Fruit fly (Drosophila melanogaster) whole organism, prepupa: ENCODE results near the gene ras.
A peak's percentile ranks its signal among the peaks of the same experiment; 100 is the strongest.

Experiments used
- Blimp-1 ChIP-seq: fragments of 200-800 bp; sonication (Bioruptor generic); optimal IDR thresholded peaks from 3 replicates; lab custom pipeline; 2017; ENCODE audit warnings: missing biosample characterization, missing genetic modification characterization, mild to moderate bottlenecking, moderate library complexity, missing genetic modification reagents
- CG10631 ChIP-seq: fragments of 200-800 bp; sonication (Bioruptor generic); optimal IDR thresholded peaks from 2 replicates; lab custom pipeline; 2016; ENCODE audit warnings: missing biosample characterization, missing genetic modification characterization
- CG10669 ChIP-seq: fragments of 200-800 bp; sonication (Bioruptor generic); optimal IDR thresholded peaks from 3 replicates; lab custom pipeline; 2018; ENCODE audit warnings: missing biosample characterization, mild to moderate bottlenecking, missing genetic modification characterization, moderate library complexity
- CG11294 ChIP-seq: fragments of 200-800 bp; sonication (Bioruptor generic); IDR thresholded peaks from 2 replicates; pipeline ENCODE4 v1.3.6; 2022; ENCODE audit warnings: missing biosample characterization, missing genetic modification characterization
- CG11762 ChIP-seq: fragments of 200-800 bp; sonication (Bioruptor generic); optimal IDR thresholded peaks from 3 replicates; lab custom pipeline; 2016; ENCODE audit warnings: missing biosample characterization, missing genetic modification characterization; ENCODE audit not compliant: insufficient read depth
- CG11902 ChIP-seq: fragments of 200-800 bp; sonication (Bioruptor generic); optimal IDR thresholded peaks from 3 replicates; lab custom pipeline; 2016; ENCODE audit warnings: missing biosample characterization, missing genetic modification characterization
- CG15336 ChIP-seq: fragments of 200-800 bp; sonication (Bioruptor generic); IDR thresholded peaks from 2 replicates; pipeline ENCODE4 v1.3.6; 2022; ENCODE audit warnings: missing biosample characterization, missing genetic modification characterization
- CG1621 ChIP-seq: fragments of 200-800 bp; sonication (Bioruptor generic); optimal IDR thresholded peaks from 3 replicates; lab custom pipeline; 2018; ENCODE audit warnings: missing biosample characterization, mild to moderate bottlenecking, missing genetic modification characterization
- CG16779 ChIP-seq: fragments of 200-800 bp; sonication (Bioruptor generic); optimal IDR thresholded peaks from 3 replicates; lab custom pipeline; 2017; ENCODE audit warnings: missing biosample characterization, mild to moderate bottlenecking, missing genetic modification characterization
- CG3032 ChIP-seq: fragments of 200-800 bp; optimal IDR thresholded peaks from 2 replicates; lab custom pipeline; 2019; ENCODE audit warnings: missing biosample characterization, mild to moderate bottlenecking, missing genetic modification characterization, moderate library complexity
- CG32006 ChIP-seq: fragments of 200-800 bp; sonication (Bioruptor generic); optimal IDR thresholded peaks from 3 replicates; lab custom pipeline; 2017; ENCODE audit warnings: missing biosample characterization, mild to moderate bottlenecking, missing genetic modification characterization
- CG34406 ChIP-seq: fragments of 200-800 bp; sonication (Bioruptor generic); optimal IDR thresholded peaks from 3 replicates; lab custom pipeline; 2016; ENCODE audit warnings: missing biosample characterization, missing genetic modification characterization
- CG3919 ChIP-seq: fragments of 200-800 bp; sonication (Bioruptor generic); optimal IDR thresholded peaks from 3 replicates; lab custom pipeline; 2016; ENCODE audit warnings: missing biosample characterization, missing genetic modification characterization
- CG4318 ChIP-seq: fragments of 200-800 bp; sonication (Bioruptor generic); optimal IDR thresholded peaks from 3 replicates; lab custom pipeline; 2017; ENCODE audit warnings: missing biosample characterization, mild to moderate bottlenecking, missing genetic modification characterization
- CG6276 ChIP-seq: fragments of 200-800 bp; sonication (Bioruptor generic); optimal IDR thresholded peaks from 2 replicates; lab custom pipeline; 2017; ENCODE audit warnings: missing biosample characterization, mild to moderate bottlenecking, missing genetic modification characterization
- CG6792 ChIP-seq: fragments of 200-800 bp; sonication (Bioruptor generic); optimal IDR thresholded peaks from 3 replicates; lab custom pipeline; 2016; ENCODE audit warnings: missing biosample characterization, missing genetic modification characterization
- CG6808 ChIP-seq: fragments of 200-800 bp; sonication (Bioruptor generic); optimal IDR thresholded peaks from 3 replicates; lab custom pipeline; 2017; ENCODE audit warnings: missing biosample characterization, missing genetic modification characterization, mild to moderate bottlenecking, moderate library complexity, missing genetic modification reagents
- CG7368 ChIP-seq: fragments of 200-800 bp; sonication (Bioruptor generic); optimal IDR thresholded peaks from 3 replicates; lab custom pipeline; 2016; ENCODE audit warnings: missing biosample characterization, missing genetic modification characterization
- CG8319 ChIP-seq: fragments of 200-800 bp; sonication (Bioruptor generic); optimal IDR thresholded peaks from 3 replicates; lab custom pipeline; 2016; ENCODE audit warnings: missing biosample characterization, missing genetic modification characterization
- CG8632 ChIP-seq: fragments of 200-800 bp; sonication (Bioruptor generic); optimal IDR thresholded peaks from 3 replicates; lab custom pipeline; 2016; ENCODE audit warnings: missing biosample characterization, missing genetic modification characterization
- CG9139 ChIP-seq: fragments of 200-800 bp; sonication (Bioruptor generic); optimal IDR thresholded peaks from 3 replicates; lab custom pipeline; 2017; ENCODE audit warnings: missing biosample characterization, mild to moderate bottlenecking, missing genetic modification characterization
- Eip78C ChIP-seq: fragments of 200-800 bp; sonication (Bioruptor generic); peaks from one replicate; lab custom pipeline; 2016; ENCODE audit warnings: missing biosample characterization, missing genetic modification characterization
- Eip93F ChIP-seq: fragments of 200-800 bp; sonication (Bioruptor generic); optimal IDR thresholded peaks from 2 replicates; lab custom pipeline; 2016; ENCODE audit warnings: missing biosample characterization, mild to moderate bottlenecking, missing genetic modification characterization
- Ets21C ChIP-seq: fragments of 200-800 bp; sonication (Bioruptor generic); optimal IDR thresholded peaks from 3 replicates; lab custom pipeline; 2016; ENCODE audit warnings: missing biosample characterization, missing genetic modification characterization
- Ets96B ChIP-seq: fragments of 200-800 bp; optimal IDR thresholded peaks from 2 replicates; lab custom pipeline; 2019; ENCODE audit warnings: missing biosample characterization, mild to moderate bottlenecking, missing genetic modification characterization, moderate library complexity
- Gug ChIP-seq: fragments of 200-800 bp; sonication (Bioruptor generic); IDR thresholded peaks from 2 replicates; pipeline ENCODE4 v1.3.6; 2022; ENCODE audit warnings: missing biosample characterization, missing genetic modification characterization
- Hr38 ChIP-seq: sonication (Bioruptor generic); optimal IDR thresholded peaks from 2 replicates; lab custom pipeline; 2016; ENCODE audit warnings: missing biosample characterization, missing genetic modification characterization
- Hr39 ChIP-seq: fragments of 200-800 bp; sonication (Bioruptor generic); optimal IDR thresholded peaks from 2 replicates; lab custom pipeline; 2016; ENCODE audit warnings: missing biosample characterization, missing genetic modification characterization
- Lpt ChIP-seq: fragments of 200-800 bp; sonication (Bioruptor generic); optimal IDR thresholded peaks from 3 replicates; lab custom pipeline; 2016; ENCODE audit warnings: missing biosample characterization, missing genetic modification characterization
- Met ChIP-seq: fragments of 200-800 bp; sonication (Bioruptor generic); optimal IDR thresholded peaks from 3 replicates; lab custom pipeline; 2016; ENCODE audit warnings: missing biosample characterization, missing genetic modification characterization
- Smox ChIP-seq: fragments of 200-800 bp; sonication (Bioruptor generic); optimal IDR thresholded peaks from 3 replicates; lab custom pipeline; 2016; ENCODE audit warnings: missing biosample characterization, missing genetic modification characterization
- Sox102F ChIP-seq: fragments of 200-800 bp; sonication (Bioruptor generic); optimal IDR thresholded peaks from 2 replicates; lab custom pipeline; 2016; ENCODE audit warnings: missing biosample characterization, mild to moderate bottlenecking, missing genetic modification characterization
- Sox14 ChIP-seq: fragments of 200-800 bp; sonication (Bioruptor generic); optimal IDR thresholded peaks from 3 replicates; lab custom pipeline; 2016; ENCODE audit warnings: missing biosample characterization, missing genetic modification characterization
- Sox15 ChIP-seq: fragments of 200-800 bp; sonication (Bioruptor generic); optimal IDR thresholded peaks from 3 replicates; lab custom pipeline; 2016; ENCODE audit warnings: missing biosample characterization, missing genetic modification characterization
- achi ChIP-seq: fragments of 200-800 bp; sonication (Bioruptor generic); optimal IDR thresholded peaks from 3 replicates; lab custom pipeline; 2016; ENCODE audit warnings: missing biosample characterization, missing genetic modification characterization
- eg ChIP-seq: fragments of 200-800 bp; sonication (Bioruptor generic); IDR thresholded peaks from 3 replicates; pipeline ENCODE4 v1.3.6; 2022; ENCODE audit warnings: missing biosample characterization, missing genetic modification characterization
- esn ChIP-seq: fragments of 200-800 bp; sonication (Bioruptor generic); optimal IDR thresholded peaks from 2 replicates; lab custom pipeline; 2016; ENCODE audit warnings: missing biosample characterization, mild to moderate bottlenecking, missing genetic modification characterization, moderate library complexity
- fd59A ChIP-seq: fragments of 200-800 bp; sonication (Bioruptor generic); optimal IDR thresholded peaks from 2 replicates; lab custom pipeline; 2017; ENCODE audit warnings: missing biosample characterization, mild to moderate bottlenecking, missing genetic modification characterization, missing genetic modification reagents
- fd85E ChIP-seq: fragments of 200-800 bp; sonication (Bioruptor generic); optimal IDR thresholded peaks from 3 replicates; lab custom pipeline; 2016; ENCODE audit warnings: missing biosample characterization, missing genetic modification characterization
- fkh ChIP-seq: fragments of 200-800 bp; sonication (Bioruptor generic); optimal IDR thresholded peaks from 3 replicates; lab custom pipeline; 2017; ENCODE audit warnings: missing biosample characterization, mild to moderate bottlenecking, missing genetic modification characterization, moderate library complexity
- lz ChIP-seq: fragments of 200-800 bp; sonication (Bioruptor generic); optimal IDR thresholded peaks from 3 replicates; lab custom pipeline; 2016; ENCODE audit warnings: missing biosample characterization, missing genetic modification characterization
- net ChIP-seq: fragments of 200-800 bp; sonication (Bioruptor generic); optimal IDR thresholded peaks from 3 replicates; lab custom pipeline; 2016; ENCODE audit warnings: missing biosample characterization, missing genetic modification characterization
- pdm3 ChIP-seq: fragments of 200-800 bp; sonication (Bioruptor generic); optimal IDR thresholded peaks from 3 replicates; lab custom pipeline; 2016; ENCODE audit warnings: missing biosample characterization, missing genetic modification characterization
- salr ChIP-seq, 2 experiments: fragments of 200-800 bp; sonication (Bioruptor generic); optimal IDR thresholded peaks; 3 replicates each; lab custom pipeline; 2016 to 2018; ENCODE audit warnings: missing biosample characterization in 2 of 2, missing genetic modification characterization in 2 of 2, mild to moderate bottlenecking in 1 of 2
- spab ChIP-seq: fragments of 200-800 bp; sonication (Bioruptor generic); optimal IDR thresholded peaks from 2 replicates; lab custom pipeline; 2017; ENCODE audit warnings: missing biosample characterization, mild to moderate bottlenecking, missing genetic modification characterization, missing genetic modification reagents
- ss ChIP-seq, 2 experiments: fragments of 200-800 bp; sonication (Bioruptor generic); optimal IDR thresholded peaks; 2 replicates in 1 of 2; 3 replicates in 1 of 2; lab custom pipeline; 2017 to 2018; ENCODE audit warnings: mild to moderate bottlenecking in 2 of 2, missing biosample characterization in 2 of 2, missing genetic modification characterization in 2 of 2, moderate library complexity in 1 of 2
- svp ChIP-seq: fragments of 200-800 bp; sonication (Bioruptor generic); peaks from one replicate; lab custom pipeline; 2016; ENCODE audit warnings: missing biosample characterization, missing genetic modification characterization

Gene ras

dm6 chrX:10774957-10775682 lies 30.8 kb downstream of the ras start:
- TF ChIP-seq CG7368: no peak
- no peak for TF ChIP-seq CG4318 (GFP tag; lab: Kevin White, UChicago)
- TF ChIP-seq CG6792 (GFP tag; lab: Kevin White, UChicago): no peak
- TF ChIP-seq CG10631 (GFP tag; lab: Kevin White, UChicago): no peak
- no peak for TF ChIP-seq CG6276 (GFP tag; lab: Kevin White, UChicago)
- no peak for TF ChIP-seq Lpt (GFP tag; lab: Kevin White, UChicago)
- no peak for TF ChIP-seq fd85E (GFP tag; lab: Kevin White, UChicago)
- no peak for TF ChIP-seq CG32006
- no peak for TF ChIP-seq CG9139 (GFP tag; lab: Kevin White, UChicago)
- no peak for TF ChIP-seq fd59A
- TF ChIP-seq pdm3 (GFP tag; lab: Kevin White, UChicago): no peak
- no peak for TF ChIP-seq CG11762 (GFP tag; lab: Kevin White, UChicago)
- TF ChIP-seq salr (GFP tag; optimal IDR thresholded peaks at IDR 0.05; lab: Kevin White, UChicago): no peak
- TF ChIP-seq eg (GFP tag; lab: Robert Waterston, UW): no peak
- TF ChIP-seq Ets96B: no peak
- no peak for TF ChIP-seq Hr38 (GFP tag; lab: Kevin White, UChicago)
- no peak for TF ChIP-seq CG6808 (GFP tag; lab: Kevin White, UChicago)
- no peak for TF ChIP-seq Hr39 (GFP tag; lab: Kevin White, UChicago)

dm6 chrX:10775690-10776089 lies 31.4 kb downstream of the ras start:
- TF ChIP-seq CG32006: peak; percentile 75
- TF ChIP-seq Ets21C (GFP tag; lab: Kevin White, UChicago): peak; percentile 36
- TF ChIP-seq CG11762 (GFP tag; lab: Kevin White, UChicago): peak; percentile 29
- no peak for TF ChIP-seq CG9139 (GFP tag; lab: Kevin White, UChicago)
- peak; percentile 72 for TF ChIP-seq Gug (GFP tag; lab: Robert Waterston, UW)
- peak; percentile 72 for TF ChIP-seq svp (GFP tag; lab: Kevin White, UChicago)
- TF ChIP-seq CG15336 (GFP tag; lab: Robert Waterston, UW): peak; percentile 81
- peak; percentile 42 for TF ChIP-seq CG3919
- peak; percentile 54 for TF ChIP-seq lz (GFP tag; lab: Kevin White, UChicago)
- peak; percentile 85 for TF ChIP-seq eg (GFP tag; lab: Robert Waterston, UW)
- peak; percentile 51 for TF ChIP-seq Sox14 (GFP tag; lab: Kevin White, UChicago)
- peak; percentile 54 for TF ChIP-seq fkh
- no peak for TF ChIP-seq CG1621 (tag; lab: Kevin White, UChicago)
- no peak for TF ChIP-seq salr (GFP tag; optimal IDR thresholded peaks at IDR 0.05; lab: Kevin White, UChicago)
- TF ChIP-seq esn (GFP tag; lab: Kevin White, UChicago): peak; percentile 70
- peak; percentile 83 for TF ChIP-seq Eip78C (GFP tag; lab: Kevin White, UChicago)
- TF ChIP-seq Blimp-1 (GFP tag; lab: Kevin White, UChicago): no peak
- TF ChIP-seq Hr38 (GFP tag; lab: Kevin White, UChicago): no peak
- no peak for TF ChIP-seq ss (GFP tag; optimal IDR thresholded peaks at IDR 0.05; lab: Kevin White, UChicago)
- peak; percentile 32 for TF ChIP-seq CG8632
- TF ChIP-seq CG6808 (GFP tag; lab: Kevin White, UChicago): peak; percentile 10
- TF ChIP-seq achi (GFP tag; lab: Kevin White, UChicago): peak; percentile 53
- TF ChIP-seq Sox15: peak; percentile 12
- no peak for TF ChIP-seq CG11902 (GFP tag; lab: Kevin White, UChicago)
- TF ChIP-seq CG11294 (GFP tag; lab: Robert Waterston, UW): peak; percentile 48
- TF ChIP-seq CG8319 (GFP tag; lab: Kevin White, UChicago): no peak
- no peak for TF ChIP-seq CG16779 (tag; lab: Kevin White, UChicago)
- TF ChIP-seq net: peak; percentile 58
- peak; percentile 38 for TF ChIP-seq CG10631 (GFP tag; lab: Kevin White, UChicago)
- no peak for TF ChIP-seq Eip93F (GFP tag; lab: Kevin White, UChicago)
- peak; percentile 68 for TF ChIP-seq Met (GFP tag; lab: Kevin White, UChicago)
- peak; percentile 17 for TF ChIP-seq CG34406 (GFP tag; lab: Kevin White, UChicago)
- TF ChIP-seq Sox102F: peak; percentile 58
- peak; percentile 31 for TF ChIP-seq CG7368
- TF ChIP-seq Hr39 (GFP tag; lab: Kevin White, UChicago): peak; percentile 73
- TF ChIP-seq CG6792 (GFP tag; lab: Kevin White, UChicago): peak; percentile 39
- TF ChIP-seq Smox (GFP tag; lab: Kevin White, UChicago): peak; percentile 46
- no peak for TF ChIP-seq spab (GFP tag; lab: Kevin White, UChicago)
- TF ChIP-seq CG3032 (tag; lab: Kevin White, UChicago): peak; percentile 21
- no peak for TF ChIP-seq CG10669 (GFP tag; lab: Kevin White, UChicago)
